Fruit fly (Drosophila melanogaster): Measurements from ENCODE around the gene B4.

- TF ChIP-seq CG7963 (GFP tag; IDR thresholded peaks at IDR 0.05; ENCODE audit: partially characterized antibody) (no peak), sna (GFP tag; IDR thresholded peaks at IDR 0.05; ENCODE audit: partially characterized antibody) (no peak), amos (GFP tag; IDR thresholded peaks at IDR 0.05; ENCODE audit: partially characterized antibody) (no peak), CG14710 (tag; optimal IDR thresholded peaks at IDR 0.05) (no peak), h (optimal IDR thresholded peaks at IDR 0.05) (no peak)
Observed at dm6 chr2L:13541968-13542367, 7.2 kb downstream of the B4 start, which contains the start of gene CG16853.

Measured in whole organism, embryonic.